Worm (Caenorhabditis elegans) whole organism, early embryonic: ENCODE measurements around the gene ash-2.

Experiments
- ama-1 ChIP-seq: fragments of 150-350 bp; optimal IDR thresholded peaks from 2 replicates; lab custom pipeline; 2014
- flt-1 ChIP-seq: fragments of 200-800 bp; sonication (Bioruptor generic); IDR thresholded peaks from 2 replicates; pipeline ENCODE4 v1.3.6; 2022; ENCODE audit warnings: missing genetic modification characterization, missing compliant biosample characterization
- hmg-4 ChIP-seq: fragments of 200-800 bp; sonication (Bioruptor generic); optimal IDR thresholded peaks from 2 replicates; lab custom pipeline; 2018; ENCODE audit warnings: mild to moderate bottlenecking, missing genetic modification characterization, missing compliant biosample characterization
- scrt-1 ChIP-seq: fragments of 200-800 bp; sonication (Bioruptor generic); IDR thresholded peaks from 2 replicates; pipeline ENCODE4 v1.3.6; 2022; ENCODE audit warnings: missing genetic modification characterization, missing compliant biosample characterization
- tra-4 ChIP-seq: sonication (generic microtip); optimal IDR thresholded peaks from 2 replicates; lab custom pipeline; 2017; ENCODE audit warnings: missing genetic modification characterization, missing compliant biosample characterization

ce11 chrII:11971009-11971636 is 8.5 kb upstream of the ash-2 start:
- TF ChIP-seq tra-4 (tag; lab: Kevin White, UChicago) (no peak), ama-1 (lab: Kevin White, UChicago) (no peak), flt-1 (GFP tag; lab: Robert Waterston, UW) (no peak), hmg-4 (GFP tag; lab: Kevin White, UChicago) (no peak), scrt-1 (GFP tag; lab: Robert Waterston, UW) (no peak)
